Fruit fly (Drosophila melanogaster): Measurements from ENCODE around the gene CG1578.

DNA sequence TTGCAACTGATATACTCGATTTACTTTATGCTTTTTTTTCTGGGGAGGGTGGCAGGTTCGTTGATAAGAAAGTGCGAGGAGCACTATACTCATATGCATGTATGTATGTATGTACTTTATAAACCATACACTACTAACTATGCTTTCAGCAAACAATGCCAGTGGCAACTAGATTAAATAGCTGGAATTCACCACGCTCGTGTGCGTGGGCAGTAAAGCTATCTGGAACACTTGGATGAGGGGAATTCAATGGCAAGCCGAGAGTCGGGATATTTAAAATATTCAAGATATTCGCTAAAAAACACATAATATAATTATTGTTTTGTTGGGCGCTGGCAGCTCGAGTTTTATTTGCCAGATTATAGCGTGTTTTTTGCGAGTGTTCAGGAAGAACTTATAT, 40.5 kb upstream of the CG1578 start:
- TF ChIP-seq Sox102F (GFP tag; optimal IDR thresholded peaks at IDR 0.05) (no peak), chif (GFP tag; optimal IDR thresholded peaks at IDR 0.05) (no peak), CG9727 (GFP tag; optimal IDR thresholded peaks at IDR 0.05) (no peak), CG14965 (GFP tag; optimal IDR thresholded peaks at IDR 0.05; ENCODE audit: borderline replicate concordance) (no peak), gcm (GFP tag; optimal IDR thresholded peaks at IDR 0.05) (no peak), lab (GFP tag; optimal IDR thresholded peaks at IDR 0.05) (no peak), CG6813 (GFP tag; optimal IDR thresholded peaks at IDR 0.05) (no peak), ato (GFP tag; IDR thresholded peaks at IDR 0.05; ENCODE audit: partially characterized antibody) (no peak)

Data from whole organism, embryonic.